Worm (Caenorhabditis elegans) whole organism, L3 larva: ENCODE results near the gene srd-54.

Source experiments
- R02D3.7 ChIP-seq: fragments of 150-350 bp; optimal IDR thresholded peaks from 2 replicates; lab custom pipeline; 2014; ENCODE audit warnings: missing biosample characterization, missing genetic modification characterization
- aly-2 ChIP-seq: fragments of 150-350 bp; optimal IDR thresholded peaks from 2 replicates; lab custom pipeline; 2014; ENCODE audit warnings: missing biosample characterization, missing genetic modification characterization
- ceh-16 ChIP-seq: sonication (generic microtip); optimal IDR thresholded peaks from 2 replicates; lab custom pipeline; 2017; ENCODE audit warnings: missing biosample characterization, missing genetic modification characterization
- ceh-28 ChIP-seq: fragments of 150-350 bp; optimal IDR thresholded peaks from 2 replicates; lab custom pipeline; 2014; ENCODE audit warnings: missing biosample characterization, missing genetic modification reagents, missing genetic modification characterization
- ceh-9 ChIP-seq: sonication (generic microtip); optimal IDR thresholded peaks from 2 replicates; lab custom pipeline; 2018; ENCODE audit warnings: missing biosample characterization, missing genetic modification characterization
- daf-12 ChIP-seq: fragments of 150-350 bp; optimal IDR thresholded peaks from 2 replicates; lab custom pipeline; 2014; ENCODE audit warnings: missing biosample characterization, missing genetic modification reagents, missing genetic modification characterization
- egl-27 ChIP-seq: sonication (generic microtip); optimal IDR thresholded peaks from 4 replicates; lab custom pipeline; 2017; ENCODE audit warnings: missing biosample characterization, missing genetic modification reagents, missing genetic modification characterization
- egl-5 ChIP-seq: fragments of 150-350 bp; optimal IDR thresholded peaks from 2 replicates; lab custom pipeline; 2017; ENCODE audit warnings: missing biosample characterization, missing genetic modification reagents, missing genetic modification characterization, inconsistent platforms
- elt-1 ChIP-seq: fragments of 150-350 bp; optimal IDR thresholded peaks from 2 replicates; lab custom pipeline; 2014; ENCODE audit warnings: missing biosample characterization, missing genetic modification characterization
- elt-2 ChIP-seq: sonication (generic microtip); optimal IDR thresholded peaks from 2 replicates; lab custom pipeline; 2016; ENCODE audit warnings: missing genetic modification reagents, mild to moderate bottlenecking, missing genetic modification characterization, missing compliant biosample characterization
- elt-3 ChIP-seq, 3 experiments: fragments of 150-350 bp in 1 of 3; sonication (generic microtip) in 2 of 3; optimal IDR thresholded peaks; 2 replicates in 2 of 3; 4 replicates in 1 of 3; lab custom pipeline; 2014 to 2017; ENCODE audit warnings: missing biosample characterization in 3 of 3, missing genetic modification characterization in 3 of 3
- fkh-10 ChIP-seq: sonication (generic microtip); optimal IDR thresholded peaks from 2 replicates; lab custom pipeline; 2017; ENCODE audit warnings: missing biosample characterization, missing genetic modification reagents, missing genetic modification characterization
- fos-1 ChIP-seq: fragments of 150-350 bp; optimal IDR thresholded peaks from 2 replicates; lab custom pipeline; 2014; ENCODE audit warnings: missing biosample characterization, missing genetic modification characterization
- hmg-11 ChIP-seq: sonication (generic microtip); optimal IDR thresholded peaks from 2 replicates; lab custom pipeline; 2016; ENCODE audit warnings: missing genetic modification characterization, missing compliant biosample characterization
- lin-15B ChIP-seq: fragments of 150-350 bp; optimal IDR thresholded peaks from 2 replicates; lab custom pipeline; 2014; ENCODE audit warnings: missing biosample characterization, missing genetic modification characterization
- lsy-12 ChIP-seq: sonication (generic microtip); optimal IDR thresholded peaks from 2 replicates; lab custom pipeline; 2016; ENCODE audit warnings: mild to moderate bottlenecking, missing genetic modification characterization, missing compliant biosample characterization
- nfya-1 ChIP-seq: sonication (generic microtip); optimal IDR thresholded peaks from 2 replicates; lab custom pipeline; 2017; ENCODE audit warnings: missing genetic modification characterization, mild to moderate bottlenecking, missing compliant biosample characterization, antibody characterized with exemption, moderate library complexity; ENCODE audit not compliant: insufficient read depth
- nhr-11 ChIP-seq: fragments of 150-350 bp; optimal IDR thresholded peaks from 2 replicates; lab custom pipeline; 2014; ENCODE audit warnings: missing biosample characterization, missing genetic modification characterization
- nhr-23 ChIP-seq: fragments of 150-350 bp; optimal IDR thresholded peaks from 2 replicates; lab custom pipeline; 2014; ENCODE audit warnings: missing biosample characterization, missing genetic modification reagents, missing genetic modification characterization
- nhr-25 ChIP-seq: sonication (generic microtip); optimal IDR thresholded peaks from 2 replicates; lab custom pipeline; 2017; ENCODE audit warnings: missing biosample characterization, missing genetic modification characterization
- nhr-43 ChIP-seq: sonication (generic microtip); optimal IDR thresholded peaks from 2 replicates; lab custom pipeline; 2016; ENCODE audit warnings: mild to moderate bottlenecking, missing genetic modification characterization, missing compliant biosample characterization; ENCODE audit not compliant: poor library complexity, severe bottlenecking
- nhr-67 ChIP-seq: fragments of 150-350 bp; optimal IDR thresholded peaks from 2 replicates; lab custom pipeline; 2014; ENCODE audit warnings: missing biosample characterization, missing genetic modification characterization
- pha-4 ChIP-seq: fragments of 150-350 bp; optimal IDR thresholded peaks from 2 replicates; lab custom pipeline; 2014; ENCODE audit warnings: missing biosample characterization, missing genetic modification reagents, missing genetic modification characterization
- pqm-1 ChIP-seq: fragments of 150-350 bp; optimal IDR thresholded peaks from 2 replicates; lab custom pipeline; 2017; ENCODE audit warnings: missing biosample characterization, missing genetic modification characterization, inconsistent platforms
- sea-2 ChIP-seq: fragments of 150-350 bp; sonication (generic microtip); optimal IDR thresholded peaks from 4 replicates; lab custom pipeline; 2014; ENCODE audit warnings: missing biosample characterization, missing genetic modification reagents, missing genetic modification characterization
- skn-1 ChIP-seq: fragments of 150-350 bp; optimal IDR thresholded peaks from 2 replicates; lab custom pipeline; 2014; ENCODE audit warnings: missing biosample characterization, missing genetic modification characterization
- snpc-4 ChIP-seq: fragments of 150-350 bp; optimal IDR thresholded peaks from 2 replicates; lab custom pipeline; 2014; ENCODE audit warnings: missing biosample characterization, missing genetic modification characterization
- unc-39 ChIP-seq: sonication (generic microtip); optimal IDR thresholded peaks from 4 replicates; lab custom pipeline; 2017; ENCODE audit warnings: missing biosample characterization, missing genetic modification characterization
- unc-62 ChIP-seq: fragments of 150-350 bp; sonication (generic microtip); optimal IDR thresholded peaks from 4 replicates; lab custom pipeline; 2014; ENCODE audit warnings: missing biosample characterization, missing genetic modification reagents, missing genetic modification characterization
- zag-1 ChIP-seq: fragments of 150-350 bp; optimal IDR thresholded peaks from 2 replicates; lab custom pipeline; 2014; ENCODE audit warnings: missing biosample characterization, missing genetic modification characterization
- ztf-11 ChIP-seq: fragments of 150-350 bp; optimal IDR thresholded peaks from 2 replicates; lab custom pipeline; 2014; ENCODE audit warnings: missing biosample characterization, missing genetic modification characterization
- ztf-4 ChIP-seq: fragments of 150-350 bp; optimal IDR thresholded peaks from 2 replicates; lab custom pipeline; 2014; ENCODE audit warnings: missing biosample characterization, missing genetic modification characterization

The srd-54 gene

ce11 chrII:7398712-7399111 is 33.7 kb upstream of the srd-54 start, which contains the start of gene C07D10.1:
Gene C07D10.1 (plus strand): TSS chrII:7399012.
- no peak for TF ChIP-seq nhr-67 (tag; lab: Kevin White, UChicago)
- TF ChIP-seq ceh-28 = no peak
- no peak for TF ChIP-seq skn-1
- no peak for TF ChIP-seq ztf-11 (tag; lab: Kevin White, UChicago)
- no peak for TF ChIP-seq unc-39
- no peak for TF ChIP-seq aly-2
- no peak for TF ChIP-seq snpc-4 (tag; lab: Kevin White, UChicago)
- no peak for TF ChIP-seq elt-1 (tag; lab: Kevin White, UChicago)
- no peak for TF ChIP-seq zag-1 (tag; lab: Kevin White, UChicago)
- TF ChIP-seq ceh-16 (tag; lab: Kevin White, UChicago) = no peak
- no peak for TF ChIP-seq ztf-4 (tag; lab: Kevin White, UChicago)
- no peak for TF ChIP-seq fos-1 (tag; lab: Kevin White, UChicago)
- no peak for TF ChIP-seq pha-4
- TF ChIP-seq R02D3.7 (tag; lab: Kevin White, UChicago) = no peak
- no peak for TF ChIP-seq lin-15B (tag; lab: Kevin White, UChicago)
- no peak for TF ChIP-seq ceh-9
- TF ChIP-seq egl-27 (tag; lab: Kevin White, UChicago) = no peak
- no peak for TF ChIP-seq sea-2 (GFP tag; lab: Kevin White, UChicago)
- TF ChIP-seq pqm-1 (tag; lab: Kevin White, UChicago) = no peak

- TF ChIP-seq daf-12 (tag; lab: Kevin White, UChicago) = no peak
- no peak for TF ChIP-seq pqm-1 (tag; lab: Kevin White, UChicago)
- TF ChIP-seq pha-4 = no peak
- no peak for TF ChIP-seq ztf-4 (tag; lab: Kevin White, UChicago)
- no peak for TF ChIP-seq unc-62
- TF ChIP-seq fkh-10 (GFP tag; lab: Kevin White, UChicago) = no peak
- no peak for TF ChIP-seq zag-1 (tag; lab: Kevin White, UChicago)
- no peak for TF ChIP-seq egl-5
- TF ChIP-seq lsy-12 (tag; lab: Kevin White, UChicago) = no peak
- no peak for TF ChIP-seq elt-1 (tag; lab: Kevin White, UChicago)
- TF ChIP-seq elt-2 (tag; lab: Kevin White, UChicago) = no peak
Measured at ce11 chrII:7402625-7403024, 29.8 kb upstream of the srd-54 start, which contains the start of gene nas-7. Gene nas-7 (minus strand): TSS chrII:7402725.

ce11 chrII:7404001-7404400 is 28.4 kb upstream of the srd-54 start:
- TF ChIP-seq hmg-11 (tag; lab: Kevin White, UChicago) (no peak), nhr-43 (tag; lab: Kevin White, UChicago) (peak; percentile 19), nhr-25 (tag; lab: Kevin White, UChicago) (peak; percentile 99), elt-1 (tag; lab: Kevin White, UChicago) (peak; percentile 56), nfya-1 (tag; lab: Kevin White, UChicago) (peak; percentile 35)

DNA sequence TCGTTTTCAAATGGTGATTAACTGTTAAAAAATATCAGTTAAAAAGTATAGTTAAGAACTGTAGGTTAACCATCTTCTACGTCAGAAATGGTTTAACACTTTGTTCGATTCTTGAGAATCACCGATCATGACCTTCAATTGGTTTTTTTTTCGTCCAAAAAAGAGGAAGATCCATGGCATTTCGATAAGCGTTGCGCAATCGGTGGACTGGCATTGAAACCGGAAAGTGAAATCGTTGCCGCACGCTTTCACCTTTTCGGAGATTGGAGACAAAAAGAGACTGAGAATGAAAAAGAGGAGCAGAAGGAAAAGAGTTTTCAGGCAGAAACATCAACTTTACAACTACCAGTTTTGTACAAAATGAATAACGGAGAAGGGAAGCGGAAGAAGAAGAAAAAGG is 27.2 kb upstream of the srd-54 start:
- no peak for TF ChIP-seq egl-27 (tag; lab: Kevin White, UChicago)
- no peak for TF ChIP-seq elt-1 (tag; lab: Kevin White, UChicago)
- TF ChIP-seq nhr-25 (tag; lab: Kevin White, UChicago) = peak; percentile 94
- no peak for TF ChIP-seq ceh-16 (tag; lab: Kevin White, UChicago)
- no peak for TF ChIP-seq nhr-43 (tag; lab: Kevin White, UChicago)
- TF ChIP-seq elt-3 (tag; optimal IDR thresholded peaks at IDR 0.05; lab: Kevin White, UChicago) = peak in 2 of 3 experiments; percentile 81 to 91
- peak; percentile 45 for TF ChIP-seq nhr-23 (tag; lab: Kevin White, UChicago)
- TF ChIP-seq unc-62 = no peak

DNA sequence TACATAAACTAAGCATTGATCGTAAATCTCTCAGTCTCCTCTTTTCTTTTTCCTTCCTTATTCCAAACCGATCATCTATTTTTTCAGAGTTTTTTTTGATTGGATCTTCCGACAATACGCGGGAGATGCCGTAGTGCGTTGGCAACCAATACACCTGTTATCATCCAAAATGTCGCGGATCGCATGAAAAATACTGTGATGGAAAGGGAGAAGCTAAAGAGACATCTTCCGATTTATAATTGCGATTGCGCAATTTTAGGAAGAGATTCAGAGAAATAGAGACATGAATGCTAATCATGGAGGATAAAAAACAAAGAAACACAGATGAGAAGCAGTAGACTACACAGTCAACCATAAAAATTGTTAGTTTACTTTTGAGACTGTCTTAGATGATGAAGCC is 26.0 kb upstream of the srd-54 start:
- no peak for TF ChIP-seq skn-1
- no peak for TF ChIP-seq ztf-11 (tag; lab: Kevin White, UChicago)
- no peak for TF ChIP-seq nhr-11 (tag; lab: Kevin White, UChicago)
- no peak for TF ChIP-seq hmg-11 (tag; lab: Kevin White, UChicago)
- no peak for TF ChIP-seq unc-62
